Worm (Caenorhabditis elegans) whole organism, young adult: ENCODE data around the gene F56F11.4.

Experiments
- B0261.1 ChIP-seq: sonication (generic microtip); optimal IDR thresholded peaks from 2 replicates; lab custom pipeline; 2016; ENCODE audit warnings: mild to moderate bottlenecking, missing genetic modification characterization, moderate library complexity, missing compliant biosample characterization
- D2030.7 ChIP-seq: fragments of 200-800 bp; sonication (Bioruptor generic); IDR thresholded peaks from 2 replicates; pipeline ENCODE4 v1.3.6; 2022; ENCODE audit warnings: missing genetic modification reagents, missing genetic modification characterization, missing compliant biosample characterization
- F22D6.2 ChIP-seq: sonication (generic microtip); optimal IDR thresholded peaks from 2 replicates; lab custom pipeline; 2016; ENCODE audit warnings: mild to moderate bottlenecking, missing genetic modification characterization, missing compliant biosample characterization
- F33H1.4 ChIP-seq: fragments of 200-800 bp; sonication (Bioruptor generic); IDR thresholded peaks from 2 replicates; pipeline ENCODE4 v1.3.6; 2022; ENCODE audit warnings: missing genetic modification reagents, missing genetic modification characterization, missing compliant biosample characterization
- F57C9.4 ChIP-seq: sonication (generic microtip); optimal IDR thresholded peaks from 2 replicates; lab custom pipeline; 2017; ENCODE audit warnings: mild to moderate bottlenecking, missing genetic modification characterization, missing compliant biosample characterization
- K11D2.4 ChIP-seq: fragments of 200-800 bp; sonication (Bioruptor generic); IDR thresholded peaks from 2 replicates; pipeline ENCODE4 v1.3.6; 2022; ENCODE audit warnings: missing genetic modification reagents, missing genetic modification characterization, missing compliant biosample characterization
- Y53F4B.3 ChIP-seq: fragments of 200-800 bp; sonication (Bioruptor generic); IDR thresholded peaks from 2 replicates; pipeline ENCODE4 v1.3.6; 2022; ENCODE audit warnings: missing genetic modification reagents, missing genetic modification characterization, missing compliant biosample characterization
- Y56A3A.18 ChIP-seq: fragments of 200-800 bp; sonication (Bioruptor generic); IDR thresholded peaks from 2 replicates; pipeline ENCODE4 v1.3.6; 2022; ENCODE audit warnings: missing genetic modification reagents, missing genetic modification characterization, missing compliant biosample characterization
- Y79H2A.3 ChIP-seq: fragments of 200-800 bp; sonication (Bioruptor generic); conservative IDR thresholded peaks from 2 replicates; pipeline ENCODE4 v1.3.6; 2022; ENCODE audit warnings: missing genetic modification reagents, missing genetic modification characterization, missing compliant biosample characterization
- ama-1 ChIP-seq, 3 experiments: fragments of 150-350 bp in 1 of 3; sonication (generic microtip) in 2 of 3; optimal IDR thresholded peaks; 2 replicates each; lab custom pipeline; 2014 to 2018; ENCODE audit warnings: missing biosample characterization in 2 of 3, missing genetic modification characterization in 2 of 3, missing genetic modification reagents in 2 of 3
- atf-7 ChIP-seq: sonication (generic microtip); optimal IDR thresholded peaks from 2 replicates; lab custom pipeline; 2017; ENCODE audit warnings: mild to moderate bottlenecking, missing genetic modification characterization, missing compliant biosample characterization
- attf-5 ChIP-seq: fragments of 200-800 bp; sonication (Bioruptor generic); optimal IDR thresholded peaks from 2 replicates; lab custom pipeline; 2018; ENCODE audit warnings: mild to moderate bottlenecking, missing genetic modification characterization, missing compliant biosample characterization
- ceh-79 ChIP-seq: sonication (generic microtip); optimal IDR thresholded peaks from 2 replicates; lab custom pipeline; 2017; ENCODE audit warnings: mild to moderate bottlenecking, missing genetic modification characterization, missing compliant biosample characterization
- ceh-91 ChIP-seq: fragments of 200-800 bp; sonication (Bioruptor generic); IDR thresholded peaks from 2 replicates; pipeline ENCODE4 v1.3.6; 2022; ENCODE audit warnings: missing genetic modification reagents, missing genetic modification characterization, missing compliant biosample characterization
- dox-1 ChIP-seq: fragments of 200-800 bp; sonication (Bioruptor generic); IDR thresholded peaks from 2 replicates; pipeline ENCODE4 v1.3.6; 2022; ENCODE audit warnings: missing genetic modification reagents, missing genetic modification characterization, missing compliant biosample characterization
- dpl-1 ChIP-seq: fragments of 150-350 bp; optimal IDR thresholded peaks from 2 replicates; lab custom pipeline; 2014; ENCODE audit warnings: missing biosample characterization, missing genetic modification reagents, missing genetic modification characterization
- efl-1 ChIP-seq: fragments of 150-350 bp; optimal IDR thresholded peaks from 2 replicates; lab custom pipeline; 2014; ENCODE audit warnings: missing biosample characterization, missing genetic modification reagents, missing genetic modification characterization
- fkh-3 ChIP-seq: sonication (generic microtip); optimal IDR thresholded peaks from 2 replicates; lab custom pipeline; 2016; ENCODE audit warnings: mild to moderate bottlenecking, missing genetic modification characterization, missing compliant biosample characterization
- hmg-1.2 ChIP-seq: fragments of 200-800 bp; sonication (Bioruptor generic); IDR thresholded peaks from 2 replicates; pipeline ENCODE4 v1.3.6; 2022; ENCODE audit warnings: missing genetic modification reagents, missing genetic modification characterization, missing compliant biosample characterization
- lag-1 ChIP-seq: fragments of 200-800 bp; sonication (Bioruptor generic); IDR thresholded peaks from 2 replicates; pipeline ENCODE4 v1.3.6; 2022; ENCODE audit warnings: missing genetic modification reagents, missing genetic modification characterization, missing compliant biosample characterization
- let-526 ChIP-seq: fragments of 200-800 bp; sonication (Bioruptor generic); IDR thresholded peaks from 2 replicates; pipeline ENCODE4 v1.3.6; 2022; ENCODE audit warnings: missing genetic modification reagents, missing genetic modification characterization, missing compliant biosample characterization
- lin-40 ChIP-seq: sonication (generic microtip); optimal IDR thresholded peaks from 2 replicates; lab custom pipeline; 2016; ENCODE audit warnings: missing genetic modification characterization, mild to moderate bottlenecking, missing compliant biosample characterization, missing genotype, missing genetic modification reagents
- lsl-1 ChIP-seq: fragments of 200-800 bp; sonication (Bioruptor generic); optimal IDR thresholded peaks from 2 replicates; lab custom pipeline; 2018; ENCODE audit warnings: mild to moderate bottlenecking, missing genetic modification characterization, moderate library complexity, missing compliant biosample characterization
- mcd-1 ChIP-seq: fragments of 200-800 bp; sonication (Bioruptor generic); IDR thresholded peaks from 2 replicates; pipeline ENCODE4 v1.3.6; 2022; ENCODE audit warnings: missing genetic modification reagents, missing genetic modification characterization, missing compliant biosample characterization
- nfya-1 ChIP-seq: sonication (generic microtip); optimal IDR thresholded peaks from 2 replicates; lab custom pipeline; 2017; ENCODE audit warnings: antibody characterized with exemption, missing compliant biosample characterization, missing genetic modification characterization, borderline replicate concordance; ENCODE audit not compliant: insufficient read depth
- nfyb-1 ChIP-seq: fragments of 200-800 bp; sonication (Bioruptor generic); IDR thresholded peaks from 2 replicates; pipeline ENCODE4 v1.3.6; 2022; ENCODE audit warnings: missing genetic modification reagents, missing genetic modification characterization, missing compliant biosample characterization
- nhr-27 ChIP-seq: fragments of 200-800 bp; sonication (Bioruptor generic); optimal IDR thresholded peaks from 2 replicates; lab custom pipeline; 2018; ENCODE audit warnings: mild to moderate bottlenecking, missing genetic modification characterization, moderate library complexity, missing compliant biosample characterization
- nhr-80 ChIP-seq: sonication (generic microtip); optimal IDR thresholded peaks from 2 replicates; lab custom pipeline; 2016; ENCODE audit warnings: missing genetic modification characterization, missing compliant biosample characterization
- pha-4 ChIP-seq: fragments of 150-350 bp; sonication (generic microtip); optimal IDR thresholded peaks from 2 replicates; lab custom pipeline; 2014; ENCODE audit warnings: missing biosample characterization, missing genetic modification reagents, missing genetic modification characterization
- snpc-1.1 ChIP-seq: sonication (generic microtip); optimal IDR thresholded peaks from 2 replicates; lab custom pipeline; 2017; ENCODE audit warnings: missing genetic modification characterization, mild to moderate bottlenecking, missing compliant biosample characterization, antibody characterized with exemption, moderate library complexity, missing genotype, missing genetic modification reagents; ENCODE audit not compliant: insufficient read depth
- tbp1 ChIP-seq: fragments of 200-800 bp; sonication (Bioruptor generic); optimal IDR thresholded peaks from 2 replicates; lab custom pipeline; 2018; ENCODE audit warnings: mild to moderate bottlenecking, missing genetic modification characterization, missing compliant biosample characterization
- ztf-18 ChIP-seq: sonication (generic microtip); optimal IDR thresholded peaks from 2 replicates; lab custom pipeline; 2016; ENCODE audit warnings: missing genotype, mild to moderate bottlenecking, missing genetic modification characterization, missing compliant biosample characterization
- ztf-3 ChIP-seq: fragments of 200-800 bp; sonication (Bioruptor generic); optimal IDR thresholded peaks from 2 replicates; lab custom pipeline; 2018; ENCODE audit warnings: mild to moderate bottlenecking, missing genetic modification characterization, missing compliant biosample characterization

Gene F56F11.4

DNA sequence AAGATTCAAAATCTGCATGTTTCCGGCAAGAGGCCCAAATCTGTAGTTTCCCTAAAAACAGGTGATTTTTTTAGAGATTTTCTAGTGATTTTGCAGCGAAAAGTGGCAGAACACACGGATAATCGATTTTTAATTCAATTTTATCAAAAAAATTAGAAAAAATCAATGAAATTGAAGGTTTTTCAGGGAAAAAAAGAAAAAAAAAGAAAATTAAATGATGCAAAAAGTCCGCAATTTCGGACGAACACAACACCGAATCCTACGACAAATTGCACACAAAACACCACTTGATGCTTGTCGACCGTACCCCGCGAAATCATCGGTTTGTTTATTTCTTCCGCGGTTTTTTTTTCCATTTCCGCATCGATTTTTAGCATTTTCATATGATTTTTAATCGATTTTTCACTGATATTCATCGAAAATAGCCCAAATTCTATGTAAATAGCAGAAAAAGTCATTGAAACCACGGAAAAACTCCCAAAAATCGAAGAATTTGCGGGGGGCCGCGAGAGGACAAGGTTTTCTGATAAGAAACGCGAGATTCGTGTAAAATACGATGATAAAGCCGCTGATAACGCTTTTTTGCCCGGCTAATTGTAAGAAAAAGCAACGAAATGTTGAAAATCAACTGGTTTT, 41.0 kb upstream of the F56F11.4 start, which contains the start of gene tufm-1 (continued):
- TF ChIP-seq efl-1 (GFP tag; lab: Kevin White, UChicago): peak; percentile 71
- TF ChIP-seq F22D6.2: no peak
- TF ChIP-seq Y53F4B.3 (GFP tag; lab: Robert Waterston, UW): no peak
- TF ChIP-seq ceh-91: peak; percentile 42; the same call in 1 of the 2 replicates
- no peak for TF ChIP-seq let-526
- no peak for TF ChIP-seq ztf-18
- TF ChIP-seq mcd-1 (GFP tag; lab: Robert Waterston, UW): peak; percentile 70
- TF ChIP-seq D2030.7: peak; percentile 18; the same call in 1 of the 2 replicates
- TF ChIP-seq lsl-1 (GFP tag; lab: Kevin White, UChicago): peak; percentile 78
- no peak for TF ChIP-seq nfya-1 (tag; lab: Kevin White, UChicago)
- no peak for TF ChIP-seq snpc-1.1 (tag; lab: Kevin White, UChicago)
- TF ChIP-seq lin-40 (tag; lab: Kevin White, UChicago): peak; percentile 38
- no peak for TF ChIP-seq K11D2.4
- TF ChIP-seq nhr-80 (tag; lab: Kevin White, UChicago): peak; percentile 13
- TF ChIP-seq tbp1 (GFP tag; lab: Kevin White, UChicago): peak; percentile 16
- no peak for TF ChIP-seq nfyb-1 (GFP tag; lab: Robert Waterston, UW)
- peak; percentile 17 for TF ChIP-seq pha-4 (tag; lab: Kevin White, UChicago)
- peak; percentile 28 for TF ChIP-seq dpl-1 (GFP tag; lab: Kevin White, UChicago)
- no peak for TF ChIP-seq ama-1 (optimal IDR thresholded peaks at IDR 0.05; lab: Kevin White, UChicago)
- no peak for TF ChIP-seq ama-1 (GFP tag; optimal IDR thresholded peaks at IDR 0.05; lab: Kevin White, UChicago)
- TF ChIP-seq attf-5: peak; percentile 46
- TF ChIP-seq Y56A3A.18 (GFP tag; lab: Robert Waterston, UW): no peak
- no peak for TF ChIP-seq lag-1
- TF ChIP-seq dox-1 (GFP tag; lab: Robert Waterston, UW): no peak
- TF ChIP-seq atf-7: no peak
- TF ChIP-seq F33H1.4 (GFP tag; lab: Robert Waterston, UW): peak; percentile 53
- no peak for TF ChIP-seq nhr-27
- TF ChIP-seq, all 124 proteins: peak for 21

DNA sequence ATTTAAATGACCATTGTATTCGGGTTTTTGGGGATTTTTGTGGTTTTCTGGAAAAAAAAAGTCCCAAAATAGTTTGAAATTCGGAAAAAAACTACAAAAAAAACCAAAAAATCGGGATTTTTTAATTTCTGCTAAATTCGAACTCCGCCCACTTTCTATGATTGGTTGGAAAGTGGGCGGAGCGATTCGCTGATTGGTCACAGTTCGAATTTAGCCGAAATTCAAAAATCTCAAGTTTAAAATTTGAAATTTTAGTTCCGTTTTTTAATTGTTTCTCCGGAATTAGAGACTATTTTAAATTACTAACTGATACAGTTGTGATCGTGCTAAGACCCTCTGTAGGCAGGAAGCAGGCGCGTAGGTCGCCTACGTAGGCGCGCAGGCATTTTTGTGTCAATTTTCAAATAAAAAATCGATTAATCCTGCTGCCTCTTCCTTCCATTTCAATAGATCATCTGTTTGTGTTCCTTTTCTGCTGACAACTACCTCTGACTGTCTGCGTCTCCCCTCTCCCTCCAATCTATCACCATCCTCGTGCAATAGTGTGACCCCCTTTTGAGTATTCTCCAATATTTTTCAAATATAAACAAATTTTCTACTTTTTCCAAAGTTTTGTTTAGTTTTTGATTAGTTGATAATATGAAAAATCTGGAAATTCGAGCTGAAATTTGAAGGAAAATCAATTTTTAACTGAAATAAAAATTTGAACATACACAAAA, 39.7 kb upstream of the F56F11.4 start:
- TF ChIP-seq nfyb-1 (GFP tag; lab: Robert Waterston, UW) (peak; percentile 91), B0261.1 (no peak), hmg-1.2 (GFP tag; lab: Robert Waterston, UW) (peak; percentile 94)
- TF ChIP-seq, all 124 proteins: peak for 2

DNA sequence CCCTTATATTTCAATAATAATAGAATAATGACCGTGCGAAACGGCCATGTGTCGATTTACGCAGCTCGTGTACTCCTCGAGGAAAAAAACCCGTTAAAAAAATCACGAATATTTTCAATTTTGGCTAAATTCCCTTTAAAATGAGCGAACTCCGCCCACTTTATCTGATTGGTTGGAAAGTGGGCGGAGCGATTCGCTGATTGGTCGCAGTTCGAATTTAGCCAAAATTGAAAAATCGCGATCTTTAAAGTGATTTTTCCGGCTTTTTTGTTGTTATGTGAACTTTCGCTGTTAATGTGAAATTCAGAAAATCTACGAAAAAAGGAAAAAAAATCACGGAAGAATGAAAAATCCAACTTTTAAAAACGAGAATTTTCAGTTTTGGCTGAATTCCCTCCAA, 38.2 kb upstream of the F56F11.4 start:
- no peak for TF ChIP-seq Y79H2A.3 (GFP tag; lab: Robert Waterston, UW)
- peak; percentile 31; the same call in 1 of the 2 replicates for TF ChIP-seq nfyb-1 (GFP tag; lab: Robert Waterston, UW)
- no peak for TF ChIP-seq F57C9.4
- no peak for TF ChIP-seq fkh-3 (tag; lab: Kevin White, UChicago)
- TF ChIP-seq ceh-79 (tag; lab: Kevin White, UChicago): no peak
- no peak for TF ChIP-seq D2030.7
- no peak for TF ChIP-seq ceh-91
- no peak for TF ChIP-seq ztf-3 (GFP tag; lab: Kevin White, UChicago)
